Worm (Caenorhabditis elegans): ENCODE data around the gene tac-1.

Gene tac-1

ce11 chrII:14753858-14754750 lies at the start of gene tac-1, which contains the start of gene Y54E2A.4:
TSS of gene tac-1 (minus strand) at chrII:14753877.
TSS of gene Y54E2A.4 (plus strand) at chrII:14754622.
- no peak for TF ChIP-seq egl-5 (tag; optimal IDR thresholded peaks at IDR 0.05)
- peak; percentile 36 for TF ChIP-seq pha-4 (tag; optimal IDR thresholded peaks at IDR 0.05)
- peak; percentile 12 for TF ChIP-seq lin-15B (tag; optimal IDR thresholded peaks at IDR 0.05)

ce11 chrII:14801086-14801531 lies 47.4 kb upstream of the tac-1 start:
- TF ChIP-seq nhr-23 (tag; optimal IDR thresholded peaks at IDR 0.05) (no peak), fos-1 (tag; optimal IDR thresholded peaks at IDR 0.05) (no peak), aly-2 (tag; optimal IDR thresholded peaks at IDR 0.05) (no peak), mdl-1 (tag; optimal IDR thresholded peaks at IDR 0.05) (no peak), ceh-82 (tag; optimal IDR thresholded peaks at IDR 0.05) (no peak), nfya-1 (tag; optimal IDR thresholded peaks at IDR 0.05; ENCODE audit: insufficient read depth) (peak; percentile 48), jun-1 (tag; optimal IDR thresholded peaks at IDR 0.05) (no peak), ZK546.5 (tag; optimal IDR thresholded peaks at IDR 0.05) (no peak), snpc-4 (tag; optimal IDR thresholded peaks at IDR 0.05) (peak; percentile 98), elt-2 (tag; optimal IDR thresholded peaks at IDR 0.05) (peak; percentile 6), skn-1 (tag; optimal IDR thresholded peaks at IDR 0.05) (no peak), R02D3.7 (tag; optimal IDR thresholded peaks at IDR 0.05) (no peak), ceh-9 (tag; optimal IDR thresholded peaks at IDR 0.05) (no peak), ama-1 (optimal IDR thresholded peaks at IDR 0.05) (peak; percentile 45), tbx-2 (tag; optimal IDR thresholded peaks at IDR 0.05) (peak; percentile 46), elt-3 (tag; optimal IDR thresholded peaks at IDR 0.05) (no peak), nhr-76 (tag; optimal IDR thresholded peaks at IDR 0.05) (no peak), lin-15B (tag; optimal IDR thresholded peaks at IDR 0.05) (peak; percentile 37), zag-1 (tag; optimal IDR thresholded peaks at IDR 0.05) (no peak), nhr-43 (tag; optimal IDR thresholded peaks at IDR 0.05; ENCODE audit: poor library complexity, severe bottlenecking) (peak; percentile 41), ceh-28 (tag; optimal IDR thresholded peaks at IDR 0.05) (no peak), lin-39 (tag; optimal IDR thresholded peaks at IDR 0.05) (peak; percentile 65), unc-62 (GFP tag; optimal IDR thresholded peaks at IDR 0.05) (no peak), hmg-11 (tag; optimal IDR thresholded peaks at IDR 0.05) (peak; percentile 75), daf-12 (tag; optimal IDR thresholded peaks at IDR 0.05) (no peak), elt-1 (tag; optimal IDR thresholded peaks at IDR 0.05) (no peak), mml-1 (tag; optimal IDR thresholded peaks at IDR 0.05) (no peak), lsy-12 (tag; optimal IDR thresholded peaks at IDR 0.05) (peak; percentile 51), pha-4 (tag; optimal IDR thresholded peaks at IDR 0.05) (no peak), ztf-4 (tag; optimal IDR thresholded peaks at IDR 0.05) (no peak), nhr-28 (tag; optimal IDR thresholded peaks at IDR 0.05) (no peak), nhr-237 (tag; optimal IDR thresholded peaks at IDR 0.05) (no peak), ztf-11 (tag; optimal IDR thresholded peaks at IDR 0.05) (no peak), ceh-16 (tag; optimal IDR thresholded peaks at IDR 0.05) (no peak)

- no peak for TF ChIP-seq aly-2 (tag; optimal IDR thresholded peaks at IDR 0.05)
- TF ChIP-seq R02D3.7 (tag; optimal IDR thresholded peaks at IDR 0.05) = no peak
- TF ChIP-seq skn-1 (tag; optimal IDR thresholded peaks at IDR 0.05) = no peak
- no peak for TF ChIP-seq elt-2 (tag; optimal IDR thresholded peaks at IDR 0.05)
- no peak for TF ChIP-seq lin-39 (tag; optimal IDR thresholded peaks at IDR 0.05)
- TF ChIP-seq eor-1 (tag; optimal IDR thresholded peaks at IDR 0.05) = no peak
- TF ChIP-seq pha-4 (tag; optimal IDR thresholded peaks at IDR 0.05) = no peak
- TF ChIP-seq nhr-25 (tag; optimal IDR thresholded peaks at IDR 0.05) = no peak
- no peak for TF ChIP-seq nfya-1 (tag; optimal IDR thresholded peaks at IDR 0.05; ENCODE audit: insufficient read depth)
- TF ChIP-seq pqm-1 (tag; optimal IDR thresholded peaks at IDR 0.05) = no peak
- TF ChIP-seq ceh-82 (tag; optimal IDR thresholded peaks at IDR 0.05) = no peak
Measured at ce11 chrII:14799367-14799766, 45.7 kb upstream of the tac-1 start.
